Worm (Caenorhabditis elegans) whole organism, midembryonic: Measurements from ENCODE around the gene nmur-1.

Experiments used
- T22C8.4 ChIP-seq: fragments of 200-800 bp; sonication (Bioruptor generic); IDR thresholded peaks from 2 replicates; pipeline ENCODE4 v1.3.6; 2022; ENCODE audit warnings: missing genetic modification characterization, missing compliant biosample characterization
- cog-1 ChIP-seq: sonication (generic microtip); optimal IDR thresholded peaks from 2 replicates; lab custom pipeline; 2016; ENCODE audit warnings: missing genetic modification characterization, missing compliant biosample characterization
- flt-1 ChIP-seq: fragments of 200-800 bp; sonication (Bioruptor generic); IDR thresholded peaks from 2 replicates; pipeline ENCODE4 v1.3.6; 2022; ENCODE audit warnings: missing genetic modification characterization, missing compliant biosample characterization
- klf-2 ChIP-seq: fragments of 200-800 bp; sonication (Bioruptor generic); conservative IDR thresholded peaks from 2 replicates; pipeline ENCODE4 v1.3.6; 2022; ENCODE audit warnings: missing genetic modification reagents, missing genetic modification characterization, missing compliant biosample characterization
- med-1 ChIP-seq: sonication (generic microtip); optimal IDR thresholded peaks from 2 replicates; lab custom pipeline; 2017; ENCODE audit warnings: missing genetic modification characterization, mild to moderate bottlenecking, missing compliant biosample characterization, antibody characterized with exemption, missing genetic modification reagents; ENCODE audit not compliant: insufficient read depth
- ref-1 ChIP-seq: fragments of 200-800 bp; sonication (Bioruptor generic); conservative IDR thresholded peaks from 2 replicates; pipeline ENCODE4 v1.3.6; 2022; ENCODE audit warnings: missing genetic modification reagents, missing genetic modification characterization, missing compliant biosample characterization
- tab-1 ChIP-seq: fragments of 200-800 bp; sonication (Bioruptor generic); IDR thresholded peaks from 2 replicates; pipeline ENCODE4 v1.3.6; 2022; ENCODE audit warnings: missing genetic modification characterization, missing compliant biosample characterization
- ztf-23 ChIP-seq: fragments of 200-800 bp; sonication (Bioruptor generic); IDR thresholded peaks from 2 replicates; pipeline ENCODE4 v1.3.6; 2022; ENCODE audit warnings: missing genetic modification reagents, missing genetic modification characterization, missing compliant biosample characterization
- ztf-29 ChIP-seq: fragments of 200-800 bp; sonication (Bioruptor generic); IDR thresholded peaks from 2 replicates; pipeline ENCODE4 v1.3.6; 2022; ENCODE audit warnings: missing genetic modification reagents, missing genetic modification characterization, missing compliant biosample characterization

DNA sequence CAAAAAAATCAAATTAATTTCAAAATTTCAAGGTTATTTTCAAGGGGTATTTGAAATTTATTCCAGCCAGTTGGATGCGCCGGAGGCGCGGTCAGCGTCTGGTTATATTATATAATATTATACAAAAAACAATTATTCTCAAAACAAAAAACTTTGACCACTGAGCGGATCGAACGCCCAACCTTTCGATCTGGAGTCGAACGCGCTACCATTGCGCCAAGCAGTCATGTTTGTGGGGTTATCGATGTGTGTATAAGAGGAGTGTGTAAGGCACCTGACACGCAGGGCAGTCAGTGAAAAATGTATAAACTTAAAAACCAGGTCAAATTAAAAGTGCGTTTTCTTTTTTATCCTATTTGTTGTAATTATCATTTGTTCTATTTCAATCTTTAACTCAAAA, 36.7 kb upstream of the nmur-1 start:
- no peak for TF ChIP-seq klf-2
- TF ChIP-seq cog-1 (tag; lab: Kevin White, UChicago), result no peak
- TF ChIP-seq T22C8.4 (GFP tag; lab: Robert Waterston, UW), result 0 out of 2 replicates have a peak, but pooled peaks have one; percentile 9
- TF ChIP-seq flt-1, result no peak; the same call in 1 of the 2 replicates
- peak; percentile 66 for TF ChIP-seq ref-1
- TF ChIP-seq tab-1 (GFP tag; lab: Robert Waterston, UW), result peak; percentile 67; the same call in 1 of the 2 replicates
- no peak for TF ChIP-seq med-1 (GFP tag; lab: Kevin White, UChicago)
- TF ChIP-seq ztf-29 (GFP tag; lab: Robert Waterston, UW), result peak; percentile 63
- peak; percentile 69; the same call in 1 of the 2 replicates for TF ChIP-seq ztf-23 (GFP tag; lab: Robert Waterston, UW)
